Worm (Caenorhabditis elegans) whole organism, L4/young adult: ENCODE data around the gene C04C3.6.
"Not testable (repeated sequence)": the region's sequence is repeated elsewhere in the genome, so short reads cannot be mapped to it uniquely, and the experiment has no call there.

Source experiments
- W03F9.2 ChIP-seq: fragments of 150-350 bp; optimal IDR thresholded peaks from 2 replicates; lab custom pipeline; 2014; ENCODE audit warnings: missing biosample characterization, missing genetic modification characterization
- dao-5 ChIP-seq: sonication (generic microtip); optimal IDR thresholded peaks from 2 replicates; lab custom pipeline; 2016; ENCODE audit warnings: missing genotype, missing genetic modification characterization, moderate library complexity, missing compliant biosample characterization
- him-1 ChIP-seq: sonication (generic microtip); optimal IDR thresholded peaks from 2 replicates; lab custom pipeline; 2016; ENCODE audit warnings: missing genotype, missing genetic modification reagents, missing genetic modification characterization, missing compliant biosample characterization

C04C3.6 gene

ce11 chrIV:3433387-3433786 is 11.0 kb upstream of the C04C3.6 start, which contains the start of gene C04C3.7:
TSS of gene C04C3.7 (minus strand) at chrIV:3433487.
- not testable (repeated sequence) for TF ChIP-seq him-1; dao-5 (tag; lab: Kevin White, UChicago); W03F9.2

- TF ChIP-seq W03F9.2 (no peak), him-1 (no peak), dao-5 (tag; lab: Kevin White, UChicago) (no peak)
Observed at ce11 chrIV:3428434-3428950, 6.1 kb upstream of the C04C3.6 start, which contains the start of the genes C04C3.9 and srz-60. TSS of gene C04C3.9 (minus strand) at chrIV:3428534. TSS of gene srz-60 (plus strand) at chrIV:3428900.

- TF ChIP-seq W03F9.2 (no peak), him-1 (no peak), dao-5 (tag; lab: Kevin White, UChicago) (no peak)
Observed at ce11 chrIV:3418741-3419140, 3.7 kb downstream of the C04C3.6 start.

ce11 chrIV:3415383-3415782 is 7.0 kb downstream of the C04C3.6 start, which contains the start of gene lgc-9:
TSS of gene lgc-9 (plus strand) at chrIV:3415683.
- TF ChIP-seq W03F9.2, result no peak
- TF ChIP-seq dao-5 (tag; lab: Kevin White, UChicago), result no peak
- no peak for TF ChIP-seq him-1

ce11 chrIV:3400941-3401340 is 21.5 kb downstream of the C04C3.6 start:
- TF ChIP-seq W03F9.2, result no peak
- TF ChIP-seq him-1, result no peak
- no peak for TF ChIP-seq dao-5 (tag; lab: Kevin White, UChicago)

ce11 chrIV:3399015-3399722 is 23.2 kb downstream of the C04C3.6 start, which contains the start of the genes dyf-3 and pdhb-1:
TSS of gene dyf-3 (minus strand) at chrIV:3399231.
TSS of gene pdhb-1 (plus strand) at chrIV:3399672.
- no peak for TF ChIP-seq W03F9.2
- TF ChIP-seq him-1, result no peak
- TF ChIP-seq dao-5 (tag; lab: Kevin White, UChicago), result no peak

ce11 chrIV:3398078-3398477 is 24.3 kb downstream of the C04C3.6 start:
- TF ChIP-seq him-1 (no peak), dao-5 (tag; lab: Kevin White, UChicago) (no peak), W03F9.2 (no peak)

ce11 chrIV:3395581-3395980 is 26.8 kb downstream of the C04C3.6 start, which contains the start of gene C04C3.14:
TSS of gene C04C3.14 (plus strand) at chrIV:3395881.
- TF ChIP-seq W03F9.2, result no peak
- TF ChIP-seq him-1, result no peak
- no peak for TF ChIP-seq dao-5 (tag; lab: Kevin White, UChicago)

ce11 chrIV:3394066-3394465 is 28.4 kb downstream of the C04C3.6 start, which contains the start of gene C04C3.4:
TSS of gene C04C3.4 (plus strand) at chrIV:3394366.
- TF ChIP-seq dao-5 (tag; lab: Kevin White, UChicago); W03F9.2; him-1: not testable (repeated sequence)

ce11 chrIV:3389999-3390398 is 32.4 kb downstream of the C04C3.6 start, which contains the start of gene B0546.5:
TSS of gene B0546.5 (minus strand) at chrIV:3390099.
- not testable (repeated sequence) for TF ChIP-seq dao-5 (tag; lab: Kevin White, UChicago); him-1; W03F9.2

- TF ChIP-seq W03F9.2 (no peak), dao-5 (tag; lab: Kevin White, UChicago) (no peak), him-1 (no peak)
Observed at ce11 chrIV:3386504-3387290, 35.7 kb downstream of the C04C3.6 start.

ce11 chrIV:3385337-3386215 is 36.8 kb downstream of the C04C3.6 start, which contains the start of gene mai-2:
TSS of gene mai-2 (plus strand) at chrIV:3385910.
- TF ChIP-seq him-1 (no peak), W03F9.2 (no peak)

ce11 chrIV:3384593-3384992 is 37.8 kb downstream of the C04C3.6 start:
- TF ChIP-seq him-1 (peak; percentile 28), W03F9.2 (peak; percentile 34), dao-5 (tag; lab: Kevin White, UChicago) (no peak)
